Worm (Caenorhabditis elegans): Measurements from ENCODE around the gene dro-1.

Gene dro-1

ce11 chrIII:13341275-13341626 is 1.2 kb upstream of the dro-1 start, which contains the start of gene nud-1:
Gene nud-1, plus strand, starts transcription at chrIII:13341527.
- no peak for TF ChIP-seq unc-39 (tag; optimal IDR thresholded peaks at IDR 0.05)
- TF ChIP-seq nhr-42 (GFP tag; IDR thresholded peaks at IDR 0.05): no peak
- TF ChIP-seq snpc-1.2 (GFP tag; IDR thresholded peaks at IDR 0.05): no peak
- TF ChIP-seq lim-7 (GFP tag; IDR thresholded peaks at IDR 0.05): no peak
- TF ChIP-seq nhr-237 (tag; optimal IDR thresholded peaks at IDR 0.05): no peak
- TF ChIP-seq egl-27 (tag; optimal IDR thresholded peaks at IDR 0.05): no peak
- TF ChIP-seq ztf-11 (tag; optimal IDR thresholded peaks at IDR 0.05): no peak
- TF ChIP-seq F10B5.3 (tag; optimal IDR thresholded peaks at IDR 0.05): no peak
- no peak for TF ChIP-seq lir-3 (tag; optimal IDR thresholded peaks at IDR 0.05)
- TF ChIP-seq rbr-2 (tag; optimal IDR thresholded peaks at IDR 0.05): no peak
- no peak for TF ChIP-seq madf-5 (GFP tag; IDR thresholded peaks at IDR 0.05)
- TF ChIP-seq dmd-6 (GFP tag; IDR thresholded peaks at IDR 0.05): no peak
- no peak for TF ChIP-seq ceh-20 (GFP tag; IDR thresholded peaks at IDR 0.05)
- no peak for TF ChIP-seq unc-62 (GFP tag; optimal IDR thresholded peaks at IDR 0.05 in 1 of 2)
- no peak for TF ChIP-seq unc-62 (tag; optimal IDR thresholded peaks at IDR 0.05)
- no peak for TF ChIP-seq attf-4 (tag; optimal IDR thresholded peaks at IDR 0.05)
- TF ChIP-seq ama-1 (optimal IDR thresholded peaks at IDR 0.05): no peak
- TF ChIP-seq dpl-1 (GFP tag; optimal IDR thresholded peaks at IDR 0.05): no peak
- no peak for TF ChIP-seq tag-97 (GFP tag; IDR thresholded peaks at IDR 0.05)

- TF ChIP-seq dmd-6 (GFP tag; IDR thresholded peaks at IDR 0.05) (no peak), T20F7.1 (GFP tag; optimal IDR thresholded peaks at IDR 0.05) (no peak), ZK337.2 (GFP tag; IDR thresholded peaks at IDR 0.05) (no peak), nhr-25 (tag; optimal IDR thresholded peaks at IDR 0.05; ENCODE audit: borderline replicate concordance, insufficient read depth) (no peak), Y75B8A.6 (GFP tag; IDR thresholded peaks at IDR 0.05) (no peak), zag-1 (tag; optimal IDR thresholded peaks at IDR 0.05) (no peak), fos-1 (tag; optimal IDR thresholded peaks at IDR 0.05) (no peak), arid-1 (GFP tag; conservative IDR thresholded peaks at IDR 0.05) (no peak), nhr-76 (tag; optimal IDR thresholded peaks at IDR 0.05) (no peak), daf-19 (GFP tag; conservative IDR thresholded peaks at IDR 0.05) (no peak)
Measured at ce11 chrIII:13343117-13343516, 633 bp downstream of the dro-1 start, which contains the start of gene ife-1. Gene ife-1, plus strand, starts transcription at chrIII:13343417.

- TF ChIP-seq aha-1 (tag) (peak; percentile 61), php-3 (GFP tag; IDR thresholded peaks at IDR 0.05) (no peak), dmd-8 (GFP tag; IDR thresholded peaks at IDR 0.05) (0 out of 2 replicates have a peak, but pooled peaks have one; percentile 14), Y105C5A.15 (GFP tag; IDR thresholded peaks at IDR 0.05) (peak; percentile 67; the same call in 1 of the 2 replicates), set-16 (GFP tag; IDR thresholded peaks at IDR 0.05) (0 out of 2 replicates have a peak, but pooled peaks have one; percentile 4), spr-1 (tag; optimal IDR thresholded peaks at IDR 0.05) (no peak), jun-1 (tag; optimal IDR thresholded peaks at IDR 0.05) (no peak), snpc-1.2 (GFP tag; IDR thresholded peaks at IDR 0.05) (peak; percentile 14; the same call in 1 of the 2 replicates), lin-38 (GFP tag; IDR thresholded peaks at IDR 0.05) (no peak)
Measured at ce11 chrIII:13343562-13344139, 1.2 kb downstream of the dro-1 start.

- TF ChIP-seq daf-8 (GFP tag; IDR thresholded peaks at IDR 0.05) (no peak), nhr-6 (tag; optimal IDR thresholded peaks at IDR 0.05) (peak; percentile 29), lin-29 (GFP tag; IDR thresholded peaks at IDR 0.05) (no peak), madf-5 (GFP tag; IDR thresholded peaks at IDR 0.05) (no peak), dpl-1 (GFP tag; optimal IDR thresholded peaks at IDR 0.05) (peak; percentile 37), ceh-44 (GFP tag; IDR thresholded peaks at IDR 0.05) (no peak), T20F7.1 (GFP tag; optimal IDR thresholded peaks at IDR 0.05) (no peak), hlh-30 (tag; optimal IDR thresholded peaks at IDR 0.05; ENCODE audit: insufficient read depth) (peak; percentile 62), daf-16 (GFP tag; optimal IDR thresholded peaks at IDR 0.05) (no peak), daf-16 (tag; optimal IDR thresholded peaks at IDR 0.05) (peak; percentile 62), mes-2 (tag; optimal IDR thresholded peaks at IDR 0.05; ENCODE audit: poor library complexity, severe bottlenecking) (peak; percentile 36), dmd-8 (GFP tag; IDR thresholded peaks at IDR 0.05) (no peak), nhr-102 (tag; optimal IDR thresholded peaks at IDR 0.05) (no peak), nhr-28 (tag; optimal IDR thresholded peaks at IDR 0.05) (peak; percentile 100), dmd-9 (GFP tag; IDR thresholded peaks at IDR 0.05) (no peak), F44E2.7 (GFP tag; IDR thresholded peaks at IDR 0.05) (no peak)
Measured at ce11 chrIII:13344538-13345136, 2.2 kb downstream of the dro-1 start, which contains the start of gene acaa-2. Gene acaa-2, plus strand, starts transcription at chrIII:13344937.

Measured in whole organism, L4 larva.